Worm (Caenorhabditis elegans) whole organism, young adult: ENCODE results near the gene F28B12.1.

ENCODE experiments used
- D2030.7 ChIP-seq: fragments of 200-800 bp; sonication (Bioruptor generic); IDR thresholded peaks from 2 replicates; pipeline ENCODE4 v1.3.6; 2022; ENCODE audit warnings: missing genetic modification reagents, missing genetic modification characterization, missing compliant biosample characterization
- K12H6.12 ChIP-seq: fragments of 200-800 bp; sonication (Bioruptor generic); optimal IDR thresholded peaks from 2 replicates; lab custom pipeline; 2018; ENCODE audit warnings: mild to moderate bottlenecking, missing genetic modification characterization, missing compliant biosample characterization
- Y67H2A.10 ChIP-seq: fragments of 200-800 bp; sonication (Bioruptor generic); conservative IDR thresholded peaks from 2 replicates; pipeline ENCODE4 v1.3.6; 2022; ENCODE audit warnings: missing genetic modification reagents, missing genetic modification characterization, missing compliant biosample characterization
- unc-62 ChIP-seq: fragments of 150-350 bp; optimal IDR thresholded peaks from 2 replicates; lab custom pipeline; 2014; ENCODE audit warnings: missing biosample characterization, missing genetic modification reagents, missing genetic modification characterization
- ztf-3 ChIP-seq: fragments of 200-800 bp; sonication (Bioruptor generic); optimal IDR thresholded peaks from 2 replicates; lab custom pipeline; 2018; ENCODE audit warnings: mild to moderate bottlenecking, missing genetic modification characterization, missing compliant biosample characterization

- TF ChIP-seq K12H6.12 (tag; lab: Kevin White, UChicago), result no peak
- no peak for TF ChIP-seq D2030.7 (GFP tag; lab: Robert Waterston, UW)
- TF ChIP-seq ztf-3 (GFP tag; lab: Kevin White, UChicago), result no peak
- no peak for TF ChIP-seq unc-62 (GFP tag; lab: Kevin White, UChicago)
- no peak for TF ChIP-seq Y67H2A.10 (GFP tag; lab: Robert Waterston, UW)
These were observed 40.6 kb upstream of the F28B12.1 start for ce11 chrII:5902139-5902538.
